Fruit fly (Drosophila melanogaster): ENCODE data around the gene CG7059.

CG7059 gene

DNA sequence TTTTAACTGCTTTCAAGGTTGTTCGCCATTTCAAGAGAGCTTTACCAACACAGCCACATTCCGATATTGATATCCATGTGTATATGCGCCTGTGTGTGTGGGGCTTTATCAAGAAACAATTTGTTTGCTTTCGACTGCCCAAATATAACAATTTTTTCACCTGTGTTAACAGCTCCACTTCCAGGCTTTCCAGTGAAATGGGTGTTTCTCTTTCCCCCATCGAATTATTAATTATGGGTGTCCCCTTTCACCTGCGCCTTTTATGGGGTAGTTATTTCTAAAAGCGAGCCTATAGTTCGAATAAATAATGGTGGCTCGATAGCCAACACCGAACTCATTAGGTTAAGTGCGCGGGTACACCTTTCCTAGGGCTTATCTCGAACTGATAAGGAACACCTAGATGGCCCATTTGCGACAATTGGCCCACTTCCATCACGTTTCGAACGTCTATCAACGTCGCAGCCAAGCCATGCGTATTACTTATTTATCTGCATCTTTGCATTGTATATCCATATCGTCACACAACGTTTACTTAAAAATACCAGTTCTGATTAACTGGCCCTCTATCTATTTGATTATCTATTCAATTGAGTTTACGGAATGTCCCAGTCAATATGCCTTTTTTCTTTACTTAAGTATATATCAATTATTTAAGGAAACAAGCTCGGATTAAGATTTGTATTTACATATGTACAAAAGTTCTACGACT lies 22.5 kb downstream of the CG7059 start (continued):
- TF ChIP-seq chinmo (GFP tag; IDR thresholded peaks at IDR 0.05; ENCODE audit: partially characterized antibody) (peak; percentile 52; the same call in 1 of the 4 replicates), cwo (GFP tag; optimal IDR thresholded peaks at IDR 0.05) (peak; percentile 59), CG2712 (tag; optimal IDR thresholded peaks at IDR 0.05) (no peak), Med (GFP tag) (peak; percentile 70), cg (GFP tag; optimal IDR thresholded peaks at IDR 0.05) (peak; percentile 77), CG9932 (GFP tag; IDR thresholded peaks at IDR 0.05) (peak; percentile 19; the same call in 1 of the 2 replicates), CG12769 (tag; optimal IDR thresholded peaks at IDR 0.05) (peak; percentile 18), exex (tag; optimal IDR thresholded peaks at IDR 0.05) (peak; percentile 91), CG2116 (GFP tag; optimal IDR thresholded peaks at IDR 0.05) (no peak), Lhr (GFP tag; optimal IDR thresholded peaks at IDR 0.05) (no peak), sug (tag; optimal IDR thresholded peaks at IDR 0.05) (peak; percentile 58), pfk (GFP tag; optimal IDR thresholded peaks at IDR 0.05) (peak; percentile 88), mirr (GFP tag; optimal IDR thresholded peaks at IDR 0.05) (peak; percentile 91), Xrp1 (GFP tag; IDR thresholded peaks at IDR 0.05) (no peak), CG2129 (GFP tag; IDR thresholded peaks at IDR 0.05; ENCODE audit: partially characterized antibody) (no peak), lab (GFP tag; optimal IDR thresholded peaks at IDR 0.05) (peak; percentile 50), scrt (GFP tag; optimal IDR thresholded peaks at IDR 0.05) (no peak), HLH4C (GFP tag; IDR thresholded peaks at IDR 0.05; ENCODE audit: partially characterized antibody) (0 out of 3 replicates have a peak, but pooled peaks have one; percentile 8), Adf1 (GFP tag; IDR thresholded peaks at IDR 0.05) (peak; percentile 11; the same call in 1 of the 2 replicates), sens (GFP tag) (peak; percentile 72), CG13287 (GFP tag; IDR thresholded peaks at IDR 0.05; ENCODE audit: partially characterized antibody) (no peak), lmd (GFP tag; IDR thresholded peaks at IDR 0.05) (no peak), kni (GFP tag; optimal IDR thresholded peaks at IDR 0.05) (peak; percentile 5), CG15479 (GFP tag; optimal IDR thresholded peaks at IDR 0.05) (peak; percentile 15), CG2875 (GFP tag; optimal IDR thresholded peaks at IDR 0.05) (no peak)

DNA sequence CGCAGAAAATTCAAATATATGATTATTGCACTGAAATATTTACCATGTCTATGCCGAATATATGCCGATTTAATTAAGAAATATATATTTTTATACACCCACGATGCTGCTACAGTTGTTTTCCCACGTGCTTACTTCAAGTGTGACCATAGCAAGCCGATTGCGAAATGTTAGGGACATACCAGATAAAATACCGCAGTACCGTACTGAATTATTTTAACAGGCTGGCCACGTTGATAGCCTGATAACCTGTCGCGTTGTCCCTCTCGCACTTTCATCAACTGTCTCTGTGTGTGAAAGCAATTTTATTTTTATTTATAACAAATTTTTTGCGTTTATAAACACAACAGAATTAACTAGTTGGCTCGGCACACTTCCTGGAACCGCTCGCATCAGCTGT lies 31.3 kb downstream of the CG7059 start, which contains the start of the genes Nop56 and mats:
Gene Nop56 (minus strand): TSS at position 158 of the 400 bp plus-strand sequence.
Gene mats (plus strand): TSS at position 251 of the 400 bp plus-strand sequence.
- TF ChIP-seq CG11247 (GFP tag; IDR thresholded peaks at IDR 0.05) = no peak
- no peak for TF ChIP-seq Rx (GFP tag; IDR thresholded peaks at IDR 0.05)
- no peak for TF ChIP-seq CG10147 (GFP tag; optimal IDR thresholded peaks at IDR 0.05)
- TF ChIP-seq CG5245 (GFP tag; optimal IDR thresholded peaks at IDR 0.05) = no peak
- no peak for TF ChIP-seq CG32767 (GFP tag; IDR thresholded peaks at IDR 0.05)
- peak; percentile 98 for TF ChIP-seq Max (GFP tag; optimal IDR thresholded peaks at IDR 0.05)
- no peak for TF ChIP-seq Side (GFP tag; optimal IDR thresholded peaks at IDR 0.05)
- no peak for TF ChIP-seq Hr39 (optimal IDR thresholded peaks at IDR 0.05)
- TF ChIP-seq C15 (GFP tag; IDR thresholded peaks at IDR 0.05) = no peak
- TF ChIP-seq CG14667 (GFP tag; IDR thresholded peaks at IDR 0.05) = no peak
- no peak for TF ChIP-seq CG11085 (GFP tag; IDR thresholded peaks at IDR 0.05)
- TF ChIP-seq CG16815 (GFP tag; optimal IDR thresholded peaks at IDR 0.05) = no peak
- peak; percentile 74 for TF ChIP-seq CG1603 (tag; optimal IDR thresholded peaks at IDR 0.05)
- TF ChIP-seq MBD-R2 (GFP tag; IDR thresholded peaks at IDR 0.05) = peak; percentile 79
- peak; percentile 40 for TF ChIP-seq CG3995 (GFP tag; optimal IDR thresholded peaks at IDR 0.05)
- TF ChIP-seq Ets65A (GFP tag) = no peak
- TF ChIP-seq sqz (GFP tag; optimal IDR thresholded peaks at IDR 0.05) = no peak
- TF ChIP-seq fd96Cb (tag; optimal IDR thresholded peaks at IDR 0.05) = no peak
- no peak for TF ChIP-seq crol (GFP tag; IDR thresholded peaks at IDR 0.05)
- TF ChIP-seq Sox102F (GFP tag; optimal IDR thresholded peaks at IDR 0.05) = no peak
- no peak for TF ChIP-seq chif (GFP tag; optimal IDR thresholded peaks at IDR 0.05)
- no peak for TF ChIP-seq luna (GFP tag; optimal IDR thresholded peaks at IDR 0.05)
- TF ChIP-seq abd-A (tag; optimal IDR thresholded peaks at IDR 0.05) = no peak
- TF ChIP-seq CG13287 (GFP tag; IDR thresholded peaks at IDR 0.05; ENCODE audit: partially characterized antibody) = peak; percentile 57; the same call in 1 of the 2 replicates
- TF ChIP-seq bbx (GFP tag; IDR thresholded peaks at IDR 0.05; ENCODE audit: partially characterized antibody) = no peak; the same call in 1 of the 2 replicates
- peak; percentile 6 for TF ChIP-seq CG33213 (GFP tag; optimal IDR thresholded peaks at IDR 0.05)
